Worm (Caenorhabditis elegans): ENCODE data around the gene ceh-100.

Gene ceh-100

DNA sequence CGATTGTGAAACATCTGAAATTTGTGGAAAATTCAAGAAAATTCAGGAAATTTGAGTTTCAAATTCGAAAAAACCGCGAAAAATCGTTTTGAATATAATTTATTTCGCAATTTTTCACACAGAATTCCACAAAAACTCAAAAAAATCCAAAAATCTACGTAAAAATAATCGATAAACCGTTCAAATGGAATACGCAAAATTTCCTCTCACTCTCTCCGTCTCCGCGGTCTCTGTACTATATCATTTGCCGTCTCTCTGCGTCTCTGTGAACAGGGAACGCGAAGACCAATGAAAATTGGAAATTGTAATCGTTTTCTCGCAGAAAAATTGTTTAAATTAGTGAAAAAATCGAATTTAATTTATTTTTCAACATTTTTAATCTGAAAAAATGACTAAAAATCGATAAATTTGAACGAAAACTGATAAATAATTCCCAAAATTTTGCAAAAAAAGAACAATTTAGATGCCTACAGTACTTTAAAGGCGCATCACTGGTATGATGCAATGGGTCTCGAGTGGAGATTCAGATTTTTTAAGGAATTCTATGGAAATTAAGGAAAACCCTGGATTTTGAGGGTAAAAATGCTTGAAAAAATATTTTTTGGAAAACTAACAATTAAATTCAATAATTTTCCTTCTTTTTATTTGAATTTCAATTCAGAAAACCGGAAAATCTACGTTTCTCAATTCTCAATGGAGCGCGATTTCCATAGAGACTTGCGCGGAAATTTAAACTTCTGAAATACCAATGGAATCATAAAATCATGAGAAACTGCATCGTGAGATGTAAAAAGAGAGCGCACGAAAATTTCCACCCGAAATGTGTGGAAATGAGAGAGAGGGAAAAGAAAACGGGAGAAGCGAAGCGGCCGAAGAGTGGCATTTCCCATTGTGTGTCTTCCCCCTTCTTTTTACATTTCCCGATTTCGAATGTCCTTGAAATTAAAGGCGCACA lies at the start of gene ceh-100, which contains the start of gene lips-15:
Gene ceh-100, minus strand, starts transcription at position 14 of the 955 bp plus-strand sequence.
Gene lips-15, plus strand, starts transcription at position 720 of the 955 bp plus-strand sequence.
- TF ChIP-seq ceh-36 (tag; optimal IDR thresholded peaks at IDR 0.05) (no peak), tbx-11 (GFP tag; IDR thresholded peaks at IDR 0.05) (no peak), flt-1 (GFP tag; IDR thresholded peaks at IDR 0.05) (no peak), scrt-1 (GFP tag; IDR thresholded peaks at IDR 0.05) (no peak), tbx-37 (GFP tag; conservative IDR thresholded peaks at IDR 0.05) (no peak), B0310.2 (tag; optimal IDR thresholded peaks at IDR 0.05) (no peak)

DNA sequence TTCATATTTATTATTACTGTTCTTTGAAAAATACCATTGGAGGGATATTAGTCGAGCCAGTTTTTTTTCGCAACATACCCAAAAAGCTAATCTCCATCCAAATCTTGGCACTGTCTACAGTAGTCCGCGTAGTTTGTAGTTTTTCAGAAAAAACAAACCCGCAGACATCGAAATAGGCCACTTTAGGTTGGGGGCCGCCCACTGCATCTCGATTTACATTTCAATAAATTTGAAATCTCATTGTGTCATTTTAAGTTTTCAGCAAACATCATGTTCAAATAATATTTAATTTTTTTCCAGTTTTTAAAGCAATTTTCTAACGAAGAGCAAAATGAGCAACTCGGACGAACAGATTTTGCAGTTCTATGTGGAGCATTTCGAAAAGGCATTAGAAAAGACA lies 36.9 kb upstream of the ceh-100 start, which contains the start of gene nhr-235:
Gene nhr-235, plus strand, starts transcription at position 301 of the 400 bp plus-strand sequence.
- TF ChIP-seq scrt-1 (GFP tag; IDR thresholded peaks at IDR 0.05) (no peak), tra-4 (tag; optimal IDR thresholded peaks at IDR 0.05) (no peak), tbx-37 (GFP tag; conservative IDR thresholded peaks at IDR 0.05) (no peak), ceh-36 (tag; optimal IDR thresholded peaks at IDR 0.05) (no peak), F13C5.2 (tag; optimal IDR thresholded peaks at IDR 0.05) (no peak), ceh-13 (GFP tag; optimal IDR thresholded peaks at IDR 0.05) (no peak), hmg-4 (GFP tag; optimal IDR thresholded peaks at IDR 0.05) (no peak), hnd-1 (tag; optimal IDR thresholded peaks at IDR 0.05) (no peak)

DNA sequence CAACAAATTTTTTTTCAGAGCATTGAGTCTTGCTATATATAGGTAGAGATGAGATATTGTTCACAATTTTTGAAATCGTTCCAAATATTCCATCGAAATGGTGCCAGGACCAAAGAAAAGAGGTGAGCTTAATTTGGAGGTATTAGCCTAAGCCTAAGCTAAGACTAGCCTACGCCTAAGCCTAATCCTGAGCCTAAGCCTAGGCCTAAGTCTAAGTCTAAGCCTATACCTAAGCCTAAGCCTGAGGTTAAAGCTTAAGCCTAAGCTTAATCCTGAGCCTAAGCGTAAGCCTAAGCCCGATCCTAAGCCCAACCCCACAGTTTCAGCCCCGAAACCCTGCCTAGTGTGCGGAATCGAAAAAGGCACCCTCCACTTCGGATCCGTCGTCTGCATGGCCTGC lies 33.1 kb upstream of the ceh-100 start, which contains the start of gene nhr-234:
Gene nhr-234, plus strand, starts transcription at position 77 of the 400 bp plus-strand sequence.
- TF ChIP-seq hmg-4 (GFP tag; optimal IDR thresholded peaks at IDR 0.05) (no peak), pes-1 (GFP tag; IDR thresholded peaks at IDR 0.05) (no peak), aly-1 (tag; optimal IDR thresholded peaks at IDR 0.05) (no peak), ets-7 (tag; optimal IDR thresholded peaks at IDR 0.05) (no peak), ceh-36 (tag; optimal IDR thresholded peaks at IDR 0.05) (peak; percentile 82), scrt-1 (GFP tag; IDR thresholded peaks at IDR 0.05) (no peak)

DNA sequence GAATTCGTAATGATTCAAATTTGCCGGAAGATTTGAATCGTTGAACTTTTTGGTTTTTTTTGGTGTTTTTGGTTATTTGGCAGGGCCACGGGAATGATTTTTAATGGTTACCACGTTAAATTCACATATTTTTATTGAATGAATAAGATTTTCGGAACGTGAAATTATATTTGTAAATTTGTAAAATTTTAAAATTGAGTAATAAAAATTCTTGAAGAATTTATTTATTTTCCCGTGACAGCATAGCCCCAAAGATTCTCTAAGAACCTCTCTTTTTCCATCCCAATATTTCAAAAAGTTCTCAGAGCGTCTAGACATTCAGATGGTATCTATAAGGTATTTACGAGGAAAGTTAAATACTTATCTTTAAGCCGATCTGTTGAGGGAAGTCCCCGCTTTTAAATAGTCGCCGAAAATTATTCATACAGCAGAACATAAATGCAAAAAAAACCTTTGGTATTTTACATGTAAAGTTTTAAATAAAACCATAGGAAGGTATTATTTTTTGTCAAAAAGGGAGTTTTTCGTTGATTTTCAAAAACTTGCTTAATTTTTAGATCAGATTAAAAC lies 31.4 kb upstream of the ceh-100 start, which contains the start of gene Y38E10A.17:
Gene Y38E10A.17, minus strand, starts transcription at position 51 of the 570 bp plus-strand sequence.
- TF ChIP-seq hmbx-1 (tag; optimal IDR thresholded peaks at IDR 0.05), result no peak
- TF ChIP-seq ama-1 (optimal IDR thresholded peaks at IDR 0.05), result no peak
- no peak for TF ChIP-seq hnd-1 (tag; optimal IDR thresholded peaks at IDR 0.05)
- no peak for TF ChIP-seq ets-7 (tag; optimal IDR thresholded peaks at IDR 0.05)
- no peak for TF ChIP-seq tra-4 (tag; optimal IDR thresholded peaks at IDR 0.05)
- no peak for TF ChIP-seq pes-1 (GFP tag; IDR thresholded peaks at IDR 0.05)
- no peak for TF ChIP-seq ceh-36 (tag; optimal IDR thresholded peaks at IDR 0.05)
- no peak for TF ChIP-seq aly-1 (tag; optimal IDR thresholded peaks at IDR 0.05)

DNA sequence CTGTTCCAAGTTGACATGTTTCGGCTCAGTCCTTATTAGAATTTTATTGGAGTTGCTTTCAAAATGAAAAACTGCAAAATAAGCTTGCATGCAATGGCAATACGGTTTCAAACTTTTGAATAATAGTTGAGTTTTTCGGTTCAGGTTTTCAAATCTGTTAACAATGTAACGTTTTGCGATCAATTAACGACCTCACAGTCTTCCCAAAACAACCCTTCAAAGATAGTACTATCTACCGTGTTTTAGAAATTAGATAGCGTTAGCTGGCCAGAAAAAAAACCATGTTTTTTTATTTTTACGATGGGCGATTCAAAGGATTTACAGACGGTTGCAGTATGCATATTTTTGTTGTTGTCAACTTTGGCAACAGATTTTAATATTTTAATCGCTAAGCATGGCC lies 27.4 kb upstream of the ceh-100 start, which contains the start of gene Y38E10A.34:
Gene Y38E10A.34, plus strand, starts transcription at position 301 of the 400 bp plus-strand sequence.
- TF ChIP-seq B0310.2 (tag; optimal IDR thresholded peaks at IDR 0.05) (no peak), tbx-37 (GFP tag; conservative IDR thresholded peaks at IDR 0.05) (no peak), ceh-13 (GFP tag; optimal IDR thresholded peaks at IDR 0.05) (no peak), hmbx-1 (tag; optimal IDR thresholded peaks at IDR 0.05) (no peak)

DNA sequence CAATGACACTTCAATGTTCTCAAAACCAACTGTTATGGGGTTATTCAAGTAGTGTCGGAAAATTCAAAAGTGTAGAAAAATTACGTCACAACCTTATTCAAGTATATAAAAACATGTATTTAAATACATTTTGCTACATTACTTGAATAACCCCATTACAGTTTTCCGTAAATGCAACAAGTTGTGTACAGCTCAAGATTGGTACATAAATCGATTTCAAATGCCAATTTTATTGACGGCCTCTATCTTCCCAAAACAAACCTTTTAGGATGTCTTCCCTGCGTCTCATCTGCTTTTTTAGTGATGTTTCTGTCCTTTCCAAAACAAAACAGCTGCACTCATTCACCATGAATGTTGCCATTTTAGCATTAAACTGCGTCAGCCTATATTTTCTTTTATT lies 25.9 kb upstream of the ceh-100 start, which contains the start of gene Y38E10A.28:
Gene Y38E10A.28, plus strand, starts transcription at position 301 of the 400 bp plus-strand sequence.
- no peak for TF ChIP-seq B0310.2 (tag; optimal IDR thresholded peaks at IDR 0.05)
- TF ChIP-seq ceh-13 (GFP tag; optimal IDR thresholded peaks at IDR 0.05), result no peak
- TF ChIP-seq hmbx-1 (tag; optimal IDR thresholded peaks at IDR 0.05), result no peak
- no peak for TF ChIP-seq F13C5.2 (tag; optimal IDR thresholded peaks at IDR 0.05)
- TF ChIP-seq ama-1 (optimal IDR thresholded peaks at IDR 0.05), result no peak
- TF ChIP-seq hnd-1 (tag; optimal IDR thresholded peaks at IDR 0.05), result no peak
- TF ChIP-seq scrt-1 (GFP tag; IDR thresholded peaks at IDR 0.05), result no peak
- no peak for TF ChIP-seq aly-1 (tag; optimal IDR thresholded peaks at IDR 0.05)
- TF ChIP-seq pes-1 (GFP tag; IDR thresholded peaks at IDR 0.05), result no peak
- no peak for TF ChIP-seq ceh-36 (tag; optimal IDR thresholded peaks at IDR 0.05)
- TF ChIP-seq sea-1 (GFP tag; conservative IDR thresholded peaks at IDR 0.05), result no peak
- no peak for TF ChIP-seq tbx-37 (GFP tag; conservative IDR thresholded peaks at IDR 0.05)
- no peak for TF ChIP-seq tbx-11 (GFP tag; IDR thresholded peaks at IDR 0.05)
- TF ChIP-seq hmg-4 (GFP tag; optimal IDR thresholded peaks at IDR 0.05), result no peak
- no peak for TF ChIP-seq ets-7 (tag; optimal IDR thresholded peaks at IDR 0.05)

DNA sequence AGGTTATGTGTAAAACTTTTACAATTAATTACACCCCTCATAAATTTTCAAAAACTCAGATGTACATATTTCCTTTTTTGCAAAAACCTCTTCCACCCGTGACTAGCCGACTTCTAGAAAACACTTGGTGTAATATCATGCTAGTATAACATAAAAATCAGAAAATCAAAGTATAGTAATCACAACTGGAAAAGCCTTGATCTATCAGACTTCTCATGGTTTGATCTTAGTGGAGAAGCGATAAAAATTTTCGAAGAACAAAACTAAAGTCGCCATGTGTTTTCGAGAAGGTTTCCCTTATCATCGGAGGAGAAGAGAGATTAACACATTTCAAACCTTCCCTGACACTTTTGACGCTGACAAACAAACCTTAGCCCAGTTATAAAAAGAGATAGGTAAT lies 25.1 kb upstream of the ceh-100 start, which contains the start of gene nspe-5:
Gene nspe-5, plus strand, starts transcription at position 301 of the 400 bp plus-strand sequence.
- TF ChIP-seq hmg-4 (GFP tag; optimal IDR thresholded peaks at IDR 0.05), result no peak
- TF ChIP-seq hmbx-1 (tag; optimal IDR thresholded peaks at IDR 0.05), result no peak
- no peak for TF ChIP-seq ets-7 (tag; optimal IDR thresholded peaks at IDR 0.05)
- TF ChIP-seq hnd-1 (tag; optimal IDR thresholded peaks at IDR 0.05), result no peak
- no peak for TF ChIP-seq ama-1 (optimal IDR thresholded peaks at IDR 0.05)
- no peak for TF ChIP-seq tbx-37 (GFP tag; conservative IDR thresholded peaks at IDR 0.05)
- TF ChIP-seq ceh-36 (tag; optimal IDR thresholded peaks at IDR 0.05), result no peak
- TF ChIP-seq B0310.2 (tag; optimal IDR thresholded peaks at IDR 0.05), result no peak
- TF ChIP-seq F13C5.2 (tag; optimal IDR thresholded peaks at IDR 0.05), result no peak
- TF ChIP-seq tra-4 (tag; optimal IDR thresholded peaks at IDR 0.05), result no peak
- no peak for TF ChIP-seq sea-1 (GFP tag; conservative IDR thresholded peaks at IDR 0.05)

Measured in whole organism, early embryonic.